Worm (Caenorhabditis elegans): ENCODE measurements around the gene T25B6.4.

DNA sequence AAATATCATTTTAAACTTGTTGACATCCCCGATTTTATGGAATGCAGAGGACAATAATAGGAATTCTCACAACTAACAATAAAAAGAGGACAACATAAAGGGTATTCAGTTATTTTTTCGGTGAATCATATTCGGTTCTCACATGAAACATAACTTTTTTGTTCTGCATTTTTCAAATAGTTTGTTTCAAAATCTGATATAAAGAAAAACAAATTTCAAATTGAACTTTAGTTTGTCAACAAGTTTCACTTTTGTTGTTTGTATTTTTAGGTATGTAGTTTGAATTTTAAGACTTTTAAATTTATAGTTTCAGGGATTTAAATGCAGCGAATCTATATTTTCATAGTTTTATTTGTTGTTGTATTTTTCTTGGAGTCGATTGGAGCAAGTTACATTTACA lies 47.0 kb downstream of the T25B6.4 start, which contains the start of gene F47E1.4:
- TF ChIP-seq hlh-4 (tag; optimal IDR thresholded peaks at IDR 0.05) (no peak), egl-27 (tag; optimal IDR thresholded peaks at IDR 0.05) (no peak), unc-62 (GFP tag; optimal IDR thresholded peaks at IDR 0.05) (no peak), fkh-10 (GFP tag; optimal IDR thresholded peaks at IDR 0.05) (no peak), nhr-90 (tag; optimal IDR thresholded peaks at IDR 0.05; ENCODE audit: poor library complexity) (no peak), aha-1 (tag; optimal IDR thresholded peaks at IDR 0.05) (no peak), mef-2 (tag; optimal IDR thresholded peaks at IDR 0.05) (no peak), snpc-4 (tag; optimal IDR thresholded peaks at IDR 0.05) (no peak), nhr-12 (tag; optimal IDR thresholded peaks at IDR 0.05) (no peak), nhr-237 (tag; optimal IDR thresholded peaks at IDR 0.05) (no peak), lin-39 (tag; optimal IDR thresholded peaks at IDR 0.05) (no peak)

Measured in whole organism, L1 larva.